Worm (Caenorhabditis elegans) whole organism, early embryonic: ENCODE data around the gene lido-13.

ENCODE experiments used
- B0310.2 ChIP-seq: sonication (generic microtip); optimal IDR thresholded peaks from 2 replicates; lab custom pipeline; 2016; ENCODE audit warnings: mild to moderate bottlenecking, missing genetic modification characterization, missing compliant biosample characterization
- ama-1 ChIP-seq: fragments of 150-350 bp; optimal IDR thresholded peaks from 2 replicates; lab custom pipeline; 2014

DNA sequence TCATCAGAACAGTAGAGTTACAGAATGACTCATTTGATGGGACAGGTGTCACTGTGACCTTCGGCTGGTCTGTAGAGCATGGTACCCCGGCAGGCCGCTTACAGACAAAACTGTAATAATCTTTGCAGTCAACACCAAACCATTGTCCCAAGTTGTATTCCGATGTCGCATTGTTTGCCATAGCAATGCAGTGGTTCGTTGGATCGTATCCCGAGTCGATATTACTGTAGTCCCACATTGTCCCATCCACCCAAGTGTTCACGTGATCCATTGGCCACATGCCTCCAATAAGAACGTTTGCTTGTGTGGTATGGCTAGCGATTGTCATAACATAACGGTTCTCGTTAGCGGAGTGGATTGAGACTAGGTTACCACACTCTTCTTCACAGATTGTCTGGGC, 33.2 kb downstream of the lido-13 start:
- no peak for TF ChIP-seq B0310.2 (tag; lab: Kevin White, UChicago)
- TF ChIP-seq ama-1 (lab: Kevin White, UChicago), result no peak
